Fruit fly (Drosophila melanogaster): Measurements from ENCODE around the gene PolE1.

The PolE1 gene

DNA sequence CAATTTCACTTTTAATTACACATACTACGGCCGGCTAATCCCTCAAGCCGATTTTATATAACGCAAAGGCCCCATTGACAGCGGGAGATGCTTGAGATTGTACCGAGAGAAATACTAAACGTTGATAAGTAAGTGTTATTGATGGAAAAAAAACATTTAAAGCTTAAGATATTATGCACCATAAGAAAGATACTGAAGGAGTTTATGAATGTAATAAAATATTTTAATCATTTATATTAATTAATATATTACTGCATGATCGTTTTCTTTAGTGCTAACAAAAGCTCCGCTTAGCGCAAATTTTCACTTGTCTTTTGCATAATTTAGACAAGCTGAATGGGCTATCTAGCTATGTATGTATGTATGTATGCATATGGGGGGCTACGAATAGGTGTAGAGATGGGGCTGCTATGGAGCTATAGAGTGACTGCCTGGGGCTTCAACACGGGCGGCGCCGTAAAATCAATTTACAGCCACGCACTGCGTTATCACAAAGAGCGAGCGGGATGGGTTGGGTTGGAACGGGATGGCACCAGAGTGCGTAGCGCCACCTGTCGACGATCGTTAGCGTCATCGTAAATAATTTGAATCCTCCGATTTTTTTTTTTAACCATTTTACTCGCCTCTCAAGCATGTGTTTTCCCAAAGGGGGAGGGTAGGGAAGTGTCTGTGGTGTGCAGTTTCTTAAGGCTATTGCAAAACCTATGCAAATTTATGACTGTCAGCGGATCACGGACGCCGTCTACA is 48.8 kb downstream of the PolE1 start (continued):
- peak; percentile 47 for TF ChIP-seq CG13424 (tag; optimal IDR thresholded peaks at IDR 0.05)
- no peak for TF ChIP-seq HLH4C (GFP tag; IDR thresholded peaks at IDR 0.05; ENCODE audit: partially characterized antibody)
- TF ChIP-seq wek (GFP tag; optimal IDR thresholded peaks at IDR 0.05) = no peak
- TF ChIP-seq gfzf (GFP tag; optimal IDR thresholded peaks at IDR 0.05) = no peak
- TF ChIP-seq TFAM (GFP tag; optimal IDR thresholded peaks at IDR 0.05) = no peak
- peak; percentile 83 for TF ChIP-seq CTCF (GFP tag; optimal IDR thresholded peaks at IDR 0.05)
- no peak for TF ChIP-seq CG6854 (GFP tag; optimal IDR thresholded peaks at IDR 0.05)
- no peak for TF ChIP-seq CG14860 (GFP tag; IDR thresholded peaks at IDR 0.05; ENCODE audit: partially characterized antibody)
- no peak; the same call in 1 of the 2 replicates for TF ChIP-seq Atf6 (GFP tag; IDR thresholded peaks at IDR 0.05)
- no peak for TF ChIP-seq CG9727 (GFP tag; optimal IDR thresholded peaks at IDR 0.05)
- TF ChIP-seq CG6765 (GFP tag; optimal IDR thresholded peaks at IDR 0.05) = no peak
- no peak for TF ChIP-seq NC2β (GFP tag; optimal IDR thresholded peaks at IDR 0.05)
- no peak for TF ChIP-seq bigmax (GFP tag; optimal IDR thresholded peaks at IDR 0.05)
- no peak for TF ChIP-seq CG8281 (tag; optimal IDR thresholded peaks at IDR 0.05)
- no peak for TF ChIP-seq tll (GFP tag; optimal IDR thresholded peaks at IDR 0.05)
- no peak for TF ChIP-seq CG17186 (GFP tag; optimal IDR thresholded peaks at IDR 0.05)
- no peak for TF ChIP-seq CG13296 (GFP tag; optimal IDR thresholded peaks at IDR 0.05)
- TF ChIP-seq CG8089 (GFP tag; optimal IDR thresholded peaks at IDR 0.05) = no peak
- TF ChIP-seq HHEX (GFP tag; optimal IDR thresholded peaks at IDR 0.05) = no peak
- no peak for TF ChIP-seq Ada2b (GFP tag; IDR thresholded peaks at IDR 0.05)
- TF ChIP-seq CG10462 (GFP tag; optimal IDR thresholded peaks at IDR 0.05) = no peak
- peak; percentile 51 for TF ChIP-seq wor (GFP tag; IDR thresholded peaks at IDR 0.05)
- TF ChIP-seq E2f1 (GFP tag; IDR thresholded peaks at IDR 0.05) = no peak
- no peak for TF ChIP-seq CG3281 (GFP tag; optimal IDR thresholded peaks at IDR 0.05)
- no peak for TF ChIP-seq CG11247 (GFP tag; IDR thresholded peaks at IDR 0.05)
- TF ChIP-seq shn (GFP tag; optimal IDR thresholded peaks at IDR 0.05) = no peak
- no peak for TF ChIP-seq Dll (GFP tag; IDR thresholded peaks at IDR 0.05; ENCODE audit: partially characterized antibody)
- peak; percentile 23 for TF ChIP-seq CG10209 (GFP tag; optimal IDR thresholded peaks at IDR 0.05)
- TF ChIP-seq jing (GFP tag; optimal IDR thresholded peaks at IDR 0.05) = no peak
- TF ChIP-seq salm (tag; optimal IDR thresholded peaks at IDR 0.05) = no peak
- TF ChIP-seq Med (GFP tag) = no peak
- TF ChIP-seq CG33213 (GFP tag; optimal IDR thresholded peaks at IDR 0.05) = no peak
- no peak for TF ChIP-seq CG7987 (GFP tag; optimal IDR thresholded peaks at IDR 0.05)
- TF ChIP-seq Xrp1 (GFP tag; IDR thresholded peaks at IDR 0.05) = no peak
- no peak for TF ChIP-seq vfl (GFP tag; optimal IDR thresholded peaks at IDR 0.05)
- peak; percentile 17 for TF ChIP-seq Blimp-1 (GFP tag; optimal IDR thresholded peaks at IDR 0.05)
- no peak for TF ChIP-seq CG13775 (GFP tag; optimal IDR thresholded peaks at IDR 0.05)
- TF ChIP-seq HLH54F (GFP tag; optimal IDR thresholded peaks at IDR 0.05) = no peak
- TF ChIP-seq ci (GFP tag; IDR thresholded peaks at IDR 0.05) = peak; percentile 75
- TF ChIP-seq CG1233 (GFP tag; optimal IDR thresholded peaks at IDR 0.05) = no peak
- no peak for TF ChIP-seq gsb (GFP tag; IDR thresholded peaks at IDR 0.05)
- TF ChIP-seq Pdp1 (GFP tag; optimal IDR thresholded peaks at IDR 0.05) = no peak
- TF ChIP-seq Myb (GFP tag; optimal IDR thresholded peaks at IDR 0.05) = no peak
- TF ChIP-seq Nf-YA (GFP tag; IDR thresholded peaks at IDR 0.05) = no peak
- no peak for TF ChIP-seq CG14710 (tag; optimal IDR thresholded peaks at IDR 0.05)
- no peak for TF ChIP-seq CG4424 (GFP tag; optimal IDR thresholded peaks at IDR 0.05)
- TF ChIP-seq usp (GFP tag; optimal IDR thresholded peaks at IDR 0.05) = no peak
- no peak for TF ChIP-seq CG12155 (GFP tag; optimal IDR thresholded peaks at IDR 0.05)
- TF ChIP-seq Gug (GFP tag; IDR thresholded peaks at IDR 0.05) = no peak
- no peak for TF ChIP-seq CG17359 (tag; optimal IDR thresholded peaks at IDR 0.05)
